Fruit fly (Drosophila melanogaster): ENCODE measurements around the gene SppL.

DNA sequence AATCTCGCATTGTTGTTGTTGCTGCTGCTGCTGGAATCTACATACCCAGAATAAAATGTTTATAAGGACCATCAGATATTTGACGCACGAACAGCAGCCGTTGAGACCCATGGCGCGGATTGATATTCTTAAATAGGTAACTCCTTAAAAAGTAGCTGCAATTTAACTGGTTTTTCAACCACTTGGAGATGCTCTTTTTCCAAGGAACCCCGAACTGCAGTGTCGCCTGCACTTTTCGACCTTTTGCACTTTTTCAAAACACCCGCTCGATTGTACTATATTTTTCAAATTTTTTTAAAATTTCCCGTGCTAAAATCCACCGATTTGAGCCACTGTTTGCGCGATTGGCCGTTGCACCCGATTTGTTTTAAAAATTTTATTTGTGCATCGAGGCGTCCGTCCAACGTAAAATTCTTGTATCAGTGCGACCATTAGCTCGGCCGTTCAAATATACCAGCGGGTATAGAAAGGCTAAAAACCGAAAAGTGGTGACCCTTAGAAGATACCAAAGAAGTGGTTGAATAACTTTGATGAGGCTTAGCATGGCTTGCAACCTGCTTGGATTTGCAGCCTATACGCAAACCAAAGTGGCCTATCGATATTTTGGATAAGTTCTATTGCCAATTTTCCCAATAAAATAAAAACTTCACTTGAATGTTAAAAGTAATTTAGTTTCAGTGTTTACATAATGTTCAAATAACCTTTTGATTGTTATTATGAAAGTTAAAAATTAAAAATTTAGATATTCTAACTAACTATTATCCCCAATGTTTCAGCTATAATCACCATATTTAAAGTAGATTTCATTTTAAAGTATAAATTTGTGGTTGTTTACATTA lies 594 bp upstream of the SppL start, which contains the start of gene Tsp96F:
- TF ChIP-seq CG8478 (optimal IDR thresholded peaks at IDR 0.05) (no peak), CTCF (optimal IDR thresholded peaks at IDR 0.05) (peak; percentile 31 to 63)
